Worm (Caenorhabditis elegans): Measurements from ENCODE around the gene W02F12.2.

The W02F12.2 gene

DNA sequence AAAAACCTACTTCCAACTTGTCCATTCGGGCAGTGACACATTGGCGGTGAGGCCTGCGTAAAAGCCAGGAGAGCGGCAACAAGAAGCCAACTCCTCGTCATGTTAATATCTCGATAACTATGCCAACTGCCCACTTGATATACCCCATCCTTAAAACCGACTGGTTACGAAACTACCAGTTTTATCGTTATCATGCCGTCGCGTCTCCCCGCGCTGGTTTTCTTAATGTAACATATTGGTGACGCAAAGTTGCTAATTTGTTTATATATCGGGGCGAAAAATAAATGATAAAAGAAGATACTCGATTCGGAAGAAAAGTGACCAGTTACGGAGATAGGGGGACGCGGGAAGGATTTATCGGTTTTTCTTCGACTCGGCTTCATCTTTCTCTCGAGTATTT is 34.1 kb upstream of the W02F12.2 start, which contains the start of gene grl-9:
Gene grl-9, minus strand, starts transcription at position 101 of the 400 bp plus-strand sequence.
- no peak for TF ChIP-seq nhr-84 (tag; optimal IDR thresholded peaks at IDR 0.05)
- no peak for TF ChIP-seq C34B4.2 (tag; optimal IDR thresholded peaks at IDR 0.05)
- no peak for TF ChIP-seq ceh-63 (GFP tag; optimal IDR thresholded peaks at IDR 0.05)
- TF ChIP-seq lin-13 (GFP tag; optimal IDR thresholded peaks at IDR 0.05) = no peak
- TF ChIP-seq zag-1 (tag; optimal IDR thresholded peaks at IDR 0.05) = no peak
- no peak for TF ChIP-seq unc-62 (GFP tag; optimal IDR thresholded peaks at IDR 0.05)
- no peak for TF ChIP-seq efl-1 (optimal IDR thresholded peaks at IDR 0.05)
- TF ChIP-seq efl-1 (GFP tag; optimal IDR thresholded peaks at IDR 0.05 in 1 of 2) = peak in 1 of 2 experiments; percentile 53
- TF ChIP-seq xbp-1 (tag; optimal IDR thresholded peaks at IDR 0.05) = no peak
- TF ChIP-seq lin-39 (tag; optimal IDR thresholded peaks at IDR 0.05) = no peak
- no peak for TF ChIP-seq unc-130 (tag; optimal IDR thresholded peaks at IDR 0.05)
- TF ChIP-seq ztf-11 (tag; optimal IDR thresholded peaks at IDR 0.05) = no peak
- peak in 1 of 6 experiments; percentile 3 for TF ChIP-seq elt-3 (tag; optimal IDR thresholded peaks at IDR 0.05)
- TF ChIP-seq blmp-1 (tag; optimal IDR thresholded peaks at IDR 0.05) = peak; percentile 24

DNA sequence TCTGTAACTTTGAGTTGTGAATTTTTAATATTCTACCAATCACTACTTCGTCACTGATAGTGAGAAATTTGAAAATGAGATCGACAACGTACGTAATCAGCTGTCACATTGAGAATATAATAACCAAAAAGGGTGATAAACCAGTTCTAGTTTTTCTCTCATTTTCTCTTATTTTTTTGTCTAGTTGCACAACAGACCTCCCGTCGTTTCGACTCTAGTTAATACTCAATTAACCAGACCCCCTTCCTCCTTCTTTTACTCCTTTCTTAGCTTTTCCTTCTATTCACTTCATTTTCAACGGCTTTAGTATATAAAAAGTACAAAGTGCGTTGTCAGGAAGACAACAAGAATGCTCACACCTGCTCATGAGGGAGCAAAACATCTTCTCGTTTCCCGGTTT is 29.8 kb upstream of the W02F12.2 start, which contains the start of gene ZC487.1:
Gene ZC487.1, plus strand, starts transcription at position 301 of the 400 bp plus-strand sequence.
- TF ChIP-seq ceh-88 (GFP tag; IDR thresholded peaks at IDR 0.05) (no peak), ceh-63 (GFP tag; optimal IDR thresholded peaks at IDR 0.05) (no peak), nhr-77 (tag; optimal IDR thresholded peaks at IDR 0.05) (no peak), ets-5 (GFP tag; IDR thresholded peaks at IDR 0.05) (no peak), xbp-1 (tag; optimal IDR thresholded peaks at IDR 0.05) (no peak), dpl-1 (GFP tag; optimal IDR thresholded peaks at IDR 0.05) (no peak), alr-1 (tag; optimal IDR thresholded peaks at IDR 0.05; ENCODE audit: borderline replicate concordance) (no peak), hlh-17 (GFP tag; optimal IDR thresholded peaks at IDR 0.05; ENCODE audit: borderline replicate concordance) (no peak), fkh-8 (tag; optimal IDR thresholded peaks at IDR 0.05) (no peak), nhr-90 (tag; optimal IDR thresholded peaks at IDR 0.05; ENCODE audit: poor library complexity) (no peak), ceh-90 (tag; optimal IDR thresholded peaks at IDR 0.05) (no peak), C34B4.2 (tag; optimal IDR thresholded peaks at IDR 0.05) (no peak), mab-9 (GFP tag; IDR thresholded peaks at IDR 0.05) (no peak), rnt-1 (tag; optimal IDR thresholded peaks at IDR 0.05) (no peak), fos-1 (tag; optimal IDR thresholded peaks at IDR 0.05) (no peak), sox-4 (tag; optimal IDR thresholded peaks at IDR 0.05) (no peak), snu-23 (GFP tag; optimal IDR thresholded peaks at IDR 0.05) (no peak), ceh-82 (tag; optimal IDR thresholded peaks at IDR 0.05) (no peak)

DNA sequence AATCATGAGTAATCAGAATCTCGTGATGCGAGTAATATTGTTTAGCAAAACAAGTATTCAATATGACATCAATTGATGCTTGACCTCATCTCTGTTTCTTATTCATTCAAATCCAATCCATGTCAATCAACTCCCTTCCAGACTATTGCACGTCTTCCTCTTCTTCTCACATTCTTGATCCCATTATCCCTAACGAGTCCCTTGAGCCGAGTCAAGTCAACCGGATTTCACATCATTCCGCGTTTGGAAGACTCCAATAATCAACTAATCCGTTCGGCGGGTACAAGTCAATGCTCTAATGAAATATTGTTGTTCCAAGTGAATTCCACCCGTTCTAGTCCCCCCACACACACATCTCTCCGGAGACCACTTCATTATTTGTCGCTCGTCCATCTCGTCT is 28.8 kb upstream of the W02F12.2 start:
- no peak for TF ChIP-seq efl-1 (optimal IDR thresholded peaks at IDR 0.05)
- peak in 1 of 2 experiments; percentile 59 for TF ChIP-seq efl-1 (GFP tag; optimal IDR thresholded peaks at IDR 0.05 in 1 of 2)
- TF ChIP-seq F16B12.6 (tag; optimal IDR thresholded peaks at IDR 0.05) = no peak
- no peak for TF ChIP-seq ceh-82 (tag; optimal IDR thresholded peaks at IDR 0.05)
- no peak for TF ChIP-seq nhr-20 (tag; optimal IDR thresholded peaks at IDR 0.05)
- no peak for TF ChIP-seq hlh-4 (tag; optimal IDR thresholded peaks at IDR 0.05)
- TF ChIP-seq sox-4 (tag; optimal IDR thresholded peaks at IDR 0.05) = no peak
- TF ChIP-seq nhr-12 (tag; optimal IDR thresholded peaks at IDR 0.05) = no peak
- no peak for TF ChIP-seq lsy-2 (tag; optimal IDR thresholded peaks at IDR 0.05)
- TF ChIP-seq lin-14 (GFP tag; optimal IDR thresholded peaks at IDR 0.05) = peak; percentile 52
- no peak for TF ChIP-seq ceh-90 (tag; optimal IDR thresholded peaks at IDR 0.05)
- no peak for TF ChIP-seq rnt-1 (tag; optimal IDR thresholded peaks at IDR 0.05)
- no peak for TF ChIP-seq nhr-19 (GFP tag; conservative IDR thresholded peaks at IDR 0.05)
- TF ChIP-seq unc-62 (GFP tag; optimal IDR thresholded peaks at IDR 0.05) = no peak
- no peak for TF ChIP-seq aly-2 (tag; optimal IDR thresholded peaks at IDR 0.05)
- no peak for TF ChIP-seq nhr-71 (tag; optimal IDR thresholded peaks at IDR 0.05)
- TF ChIP-seq dsc-1 (tag; optimal IDR thresholded peaks at IDR 0.05) = peak; percentile 85
- TF ChIP-seq swsn-7 (tag; optimal IDR thresholded peaks at IDR 0.05) = no peak
- TF ChIP-seq egl-13 (tag; optimal IDR thresholded peaks at IDR 0.05) = peak; percentile 15
- TF ChIP-seq pqm-1 (tag; optimal IDR thresholded peaks at IDR 0.05) = no peak
- TF ChIP-seq lin-13 (GFP tag; optimal IDR thresholded peaks at IDR 0.05) = no peak
- no peak for TF ChIP-seq pax-3 (tag; optimal IDR thresholded peaks at IDR 0.05)
- no peak for TF ChIP-seq nhr-28 (tag; optimal IDR thresholded peaks at IDR 0.05)
- no peak for TF ChIP-seq xbp-1 (tag; optimal IDR thresholded peaks at IDR 0.05)
- TF ChIP-seq isw-1 (GFP tag; IDR thresholded peaks at IDR 0.05) = no peak
- TF ChIP-seq zip-4 (GFP tag; optimal IDR thresholded peaks at IDR 0.05) = no peak
- no peak for TF ChIP-seq C16A3.4 (tag; optimal IDR thresholded peaks at IDR 0.05)
- TF ChIP-seq fkh-10 (GFP tag; optimal IDR thresholded peaks at IDR 0.05) = no peak
- TF ChIP-seq pag-3 (tag; optimal IDR thresholded peaks at IDR 0.05; ENCODE audit: borderline replicate concordance, insufficient read depth) = no peak
- peak; percentile 4 for TF ChIP-seq fkh-8 (tag; optimal IDR thresholded peaks at IDR 0.05)

Data from whole organism, L1 larva.